Fruit fly (Drosophila melanogaster) whole organism, embryonic: ENCODE measurements around the gene CG5902.

ENCODE experiments used
- Atf-2 ChIP-seq: fragments of 200-800 bp; sonication (Bioruptor generic); optimal IDR thresholded peaks from 2 replicates; lab custom pipeline; 2016; ENCODE audit warnings: missing biosample characterization, missing genetic modification characterization
- CG12071 ChIP-seq: fragments of 200-800 bp; sonication (Bioruptor generic); optimal IDR thresholded peaks from 3 replicates; lab custom pipeline; 2018; ENCODE audit warnings: missing biosample characterization, mild to moderate bottlenecking, missing genetic modification characterization
- CG1233 ChIP-seq: fragments of 200-800 bp; sonication (Bioruptor generic); optimal IDR thresholded peaks from 4 replicates; lab custom pipeline; 2018; ENCODE audit warnings: missing biosample characterization, mild to moderate bottlenecking, missing genetic modification characterization
- CG13424 ChIP-seq: fragments of 200-800 bp; sonication (Bioruptor generic); optimal IDR thresholded peaks from 2 replicates; lab custom pipeline; 2019; ENCODE audit warnings: missing biosample characterization, mild to moderate bottlenecking, missing genetic modification characterization, moderate library complexity
- CG13775 ChIP-seq: fragments of 200-800 bp; sonication (Bioruptor generic); optimal IDR thresholded peaks from 3 replicates; lab custom pipeline; 2017; ENCODE audit warnings: missing biosample characterization, mild to moderate bottlenecking, missing genetic modification characterization
- CG13894 ChIP-seq: fragments of 200-800 bp; sonication (Bioruptor generic); optimal IDR thresholded peaks from 3 replicates; lab custom pipeline; 2018; ENCODE audit warnings: missing biosample characterization, mild to moderate bottlenecking, missing genetic modification characterization, moderate library complexity
- CG17385 ChIP-seq: fragments of 200-800 bp; sonication (Bioruptor generic); optimal IDR thresholded peaks from 3 replicates; lab custom pipeline; 2018; ENCODE audit warnings: missing biosample characterization, mild to moderate bottlenecking, missing genetic modification characterization
- CG18764 ChIP-seq: fragments of 200-800 bp; sonication (Bioruptor generic); optimal IDR thresholded peaks from 3 replicates; lab custom pipeline; 2016; ENCODE audit warnings: missing biosample characterization, missing genetic modification characterization
- CG2120 ChIP-seq: fragments of 200-800 bp; sonication (Bioruptor generic); optimal IDR thresholded peaks from 3 replicates; lab custom pipeline; 2016; ENCODE audit warnings: missing biosample characterization, missing genetic modification characterization
- CG2875 ChIP-seq: fragments of 200-800 bp; sonication (Bioruptor generic); optimal IDR thresholded peaks from 2 replicates; lab custom pipeline; 2017; ENCODE audit warnings: missing biosample characterization, mild to moderate bottlenecking, missing genetic modification characterization, missing genetic modification reagents
- CG3163 ChIP-seq: fragments of 200-800 bp; sonication (Bioruptor generic); optimal IDR thresholded peaks from 3 replicates; lab custom pipeline; 2016; ENCODE audit warnings: missing biosample characterization, missing genetic modification characterization
- CG3281 ChIP-seq: fragments of 200-800 bp; sonication (Bioruptor generic); optimal IDR thresholded peaks from 3 replicates; lab custom pipeline; 2017; ENCODE audit warnings: missing biosample characterization, mild to moderate bottlenecking, missing genetic modification characterization
- CG8089 ChIP-seq: fragments of 200-800 bp; sonication (Bioruptor generic); optimal IDR thresholded peaks from 3 replicates; lab custom pipeline; 2016; ENCODE audit warnings: missing biosample characterization, missing genetic modification characterization
- CG8944 ChIP-seq: fragments of 200-800 bp; sonication (Bioruptor generic); optimal IDR thresholded peaks from 3 replicates; lab custom pipeline; 2016; ENCODE audit warnings: missing biosample characterization, missing genetic modification characterization
- CG9609 ChIP-seq: fragments of 200-800 bp; sonication (Bioruptor generic); optimal IDR thresholded peaks from 3 replicates; lab custom pipeline; 2016; ENCODE audit warnings: missing biosample characterization, missing genetic modification characterization
- D ChIP-seq, 2 experiments: fragments of 200-800 bp in 1 of 2; fragments of >200 bp in 1 of 2; sonication (Bioruptor generic) in 1 of 2; optimal IDR thresholded peaks; 2 replicates in 1 of 2; 3 replicates in 1 of 2; lab custom pipeline; 2017; ENCODE audit warnings: mild to moderate bottlenecking in 1 of 2, missing biosample characterization in 1 of 2, missing genetic modification characterization in 1 of 2, missing genetic modification reagents in 1 of 2
- GATAe ChIP-seq: fragments of 200-800 bp; sonication (Bioruptor generic); conservative IDR thresholded peaks from 2 replicates; pipeline ENCODE4 v1.3.6; 2022; ENCODE audit warnings: missing biosample characterization, missing genetic modification characterization
- Hr51 ChIP-seq, 2 experiments: fragments of 200-800 bp; sonication (Bioruptor generic); optimal IDR thresholded peaks; 2 replicates in 1 of 2; 3 replicates in 1 of 2; lab custom pipeline; 2016 to 2018; ENCODE audit warnings: missing biosample characterization in 2 of 2, missing genetic modification characterization in 2 of 2, mild to moderate bottlenecking in 1 of 2, moderate library complexity in 1 of 2
- Jarid2 ChIP-seq: fragments of 200-800 bp; sonication (Bioruptor generic); optimal IDR thresholded peaks from 3 replicates; lab custom pipeline; 2017; ENCODE audit warnings: mild to moderate bottlenecking, missing biosample characterization, missing genetic modification reagents, missing genetic modification characterization
- Mad ChIP-seq: fragments of 200-800 bp; sonication (Bioruptor generic); optimal IDR thresholded peaks from 2 replicates; lab custom pipeline; 2016; ENCODE audit warnings: missing biosample characterization, missing genetic modification characterization
- Max ChIP-seq: fragments of 200-800 bp; sonication (Bioruptor generic); optimal IDR thresholded peaks from 2 replicates; lab custom pipeline; 2016; ENCODE audit warnings: missing biosample characterization, mild to moderate bottlenecking, missing genetic modification characterization
- Mrtf ChIP-seq: fragments of 200-800 bp; sonication (Bioruptor generic); IDR thresholded peaks from 3 replicates; pipeline ENCODE4 v1.3.6; 2022; ENCODE audit warnings: missing biosample characterization, missing genetic modification characterization
- NK7.1 ChIP-seq: fragments of 200-800 bp; sonication (Bioruptor generic); optimal IDR thresholded peaks from 3 replicates; lab custom pipeline; 2016; ENCODE audit warnings: missing biosample characterization, missing genetic modification characterization
- Pdp1 ChIP-seq, 2 experiments: fragments of 200-800 bp; sonication (Bioruptor generic); optimal IDR thresholded peaks; 3 replicates each; lab custom pipeline; 2016; ENCODE audit warnings: missing biosample characterization in 2 of 2, missing genetic modification characterization in 2 of 2, mild to moderate bottlenecking in 1 of 2, moderate library complexity in 1 of 2
- Usf ChIP-seq: fragments of 200-800 bp; sonication (Bioruptor generic); optimal IDR thresholded peaks from 2 replicates; lab custom pipeline; 2017; ENCODE audit warnings: missing genotype, missing biosample characterization, missing genetic modification characterization
- cas ChIP-seq: fragments of 200-800 bp; sonication (Bioruptor generic); IDR thresholded peaks from 2 replicates; pipeline ENCODE4 v1.3.6; 2022; ENCODE audit warnings: missing biosample characterization, missing genetic modification characterization
- chm ChIP-seq: fragments of 200-800 bp; sonication (Bioruptor generic); IDR thresholded peaks from 2 replicates; pipeline ENCODE4 v1.3.6; 2022; ENCODE audit warnings: missing biosample characterization, missing genetic modification characterization
- esg ChIP-seq: fragments of 200-800 bp; sonication (Bioruptor generic); conservative IDR thresholded peaks from 2 replicates; pipeline ENCODE4 v1.3.6; 2022; ENCODE audit warnings: missing biosample characterization, missing genetic modification characterization
- ewg ChIP-seq: fragments of 200-800 bp; sonication (Bioruptor generic); optimal IDR thresholded peaks from 3 replicates; lab custom pipeline; 2017; ENCODE audit warnings: mild to moderate bottlenecking, missing biosample characterization, missing genetic modification reagents, missing genetic modification characterization
- fru ChIP-seq: fragments of >200 bp; optimal IDR thresholded peaks from 2 replicates; lab custom pipeline; 2017
- gce ChIP-seq: fragments of 200-800 bp; sonication (Bioruptor generic); IDR thresholded peaks from 3 replicates; pipeline ENCODE4 v1.3.6; 2022; ENCODE audit warnings: missing biosample characterization, missing genetic modification characterization
- ken ChIP-seq: fragments of 200-800 bp; sonication (Bioruptor generic); IDR thresholded peaks from 3 replicates; pipeline ENCODE4 v1.3.6; 2022; ENCODE audit warnings: missing biosample characterization, missing genetic modification characterization
- lilli ChIP-seq: fragments of 200-800 bp; sonication (Bioruptor generic); optimal IDR thresholded peaks from 3 replicates; lab custom pipeline; 2016; ENCODE audit warnings: missing biosample characterization, missing genetic modification characterization
- onecut ChIP-seq: fragments of 200-800 bp; sonication (Bioruptor generic); IDR thresholded peaks from 2 replicates; pipeline ENCODE4 v1.3.6; 2022; ENCODE audit warnings: missing biosample characterization, missing genetic modification characterization
- pan ChIP-seq, 4 experiments: fragments of >200 bp in 3 of 4; fragments of 200-800 bp in 1 of 4; sonication (Bioruptor generic) in 1 of 4; optimal IDR thresholded peaks in 3 of 4; IDR thresholded peaks in 1 of 4; 2 replicates each; pipeline versions ENCODE4 v1.3.6 to Lab custom; 2017 to 2022; ENCODE audit warnings: missing biosample characterization in 2 of 4, missing genetic modification characterization in 2 of 4, mixed read lengths in 1 of 4
- pfk ChIP-seq: fragments of 200-800 bp; sonication (Bioruptor generic); optimal IDR thresholded peaks from 2 replicates; lab custom pipeline; 2018; ENCODE audit warnings: missing biosample characterization, mild to moderate bottlenecking, missing genetic modification characterization, moderate library complexity
- rib ChIP-seq: fragments of 200-800 bp; sonication (Bioruptor generic); IDR thresholded peaks from 2 replicates; pipeline ENCODE4 v1.3.6; 2022; ENCODE audit warnings: missing biosample characterization, missing genetic modification characterization
- stwl ChIP-seq: fragments of 200-800 bp; sonication (Bioruptor generic); optimal IDR thresholded peaks from 3 replicates; lab custom pipeline; 2018; ENCODE audit warnings: missing biosample characterization, mild to moderate bottlenecking, missing genetic modification characterization, moderate library complexity
- tgo ChIP-seq: fragments of 200-800 bp; sonication (Bioruptor generic); IDR thresholded peaks from 3 replicates; pipeline ENCODE4 v1.3.6; 2022; ENCODE audit warnings: missing biosample characterization, missing genetic modification characterization
- tna ChIP-seq: fragments of 200-800 bp; sonication (Bioruptor generic); IDR thresholded peaks from 2 replicates; pipeline ENCODE4 v1.3.6; 2022; ENCODE audit warnings: missing biosample characterization, missing genetic modification characterization; ENCODE audit not compliant: partially characterized antibody
- toy ChIP-seq: fragments of 200-800 bp; sonication (Bioruptor generic); IDR thresholded peaks from 2 replicates; pipeline ENCODE4 v1.3.6; 2022; ENCODE audit warnings: missing biosample characterization, missing genetic modification characterization
- trem ChIP-seq: fragments of 200-800 bp; optimal IDR thresholded peaks from 3 replicates; lab custom pipeline; 2019; ENCODE audit warnings: missing biosample characterization, mild to moderate bottlenecking, missing genetic modification characterization, moderate library complexity
- tup ChIP-seq: fragments of 200-800 bp; sonication (Bioruptor generic); optimal IDR thresholded peaks from 2 replicates; lab custom pipeline; 2016; ENCODE audit warnings: missing biosample characterization, mild to moderate bottlenecking, missing genetic modification characterization, moderate library complexity
- twi ChIP-seq: fragments of 200-800 bp; optimal IDR thresholded peaks from 2 replicates; lab custom pipeline; 2019; ENCODE audit warnings: missing biosample characterization, mild to moderate bottlenecking, missing genetic modification characterization, moderate library complexity
- vvl ChIP-seq: fragments of 200-800 bp; sonication (Bioruptor generic); IDR thresholded peaks from 2 replicates; pipeline ENCODE4 v1.3.6; 2022; ENCODE audit warnings: missing biosample characterization, missing genetic modification characterization
- wor ChIP-seq: fragments of 200-800 bp; sonication (Bioruptor generic); IDR thresholded peaks from 2 replicates; pipeline ENCODE4 v1.3.6; 2022; ENCODE audit warnings: missing biosample characterization, missing genetic modification characterization
- zf30C ChIP-seq: fragments of 200-800 bp; sonication (Bioruptor generic); optimal IDR thresholded peaks from 3 replicates; lab custom pipeline; 2018; ENCODE audit warnings: missing biosample characterization, mild to moderate bottlenecking, missing genetic modification characterization
- zfh2 ChIP-seq: fragments of 200-800 bp; sonication (Bioruptor generic); optimal IDR thresholded peaks from 2 replicates; lab custom pipeline; 2016; ENCODE audit warnings: missing biosample characterization, missing genetic modification characterization

CG5902 gene

DNA sequence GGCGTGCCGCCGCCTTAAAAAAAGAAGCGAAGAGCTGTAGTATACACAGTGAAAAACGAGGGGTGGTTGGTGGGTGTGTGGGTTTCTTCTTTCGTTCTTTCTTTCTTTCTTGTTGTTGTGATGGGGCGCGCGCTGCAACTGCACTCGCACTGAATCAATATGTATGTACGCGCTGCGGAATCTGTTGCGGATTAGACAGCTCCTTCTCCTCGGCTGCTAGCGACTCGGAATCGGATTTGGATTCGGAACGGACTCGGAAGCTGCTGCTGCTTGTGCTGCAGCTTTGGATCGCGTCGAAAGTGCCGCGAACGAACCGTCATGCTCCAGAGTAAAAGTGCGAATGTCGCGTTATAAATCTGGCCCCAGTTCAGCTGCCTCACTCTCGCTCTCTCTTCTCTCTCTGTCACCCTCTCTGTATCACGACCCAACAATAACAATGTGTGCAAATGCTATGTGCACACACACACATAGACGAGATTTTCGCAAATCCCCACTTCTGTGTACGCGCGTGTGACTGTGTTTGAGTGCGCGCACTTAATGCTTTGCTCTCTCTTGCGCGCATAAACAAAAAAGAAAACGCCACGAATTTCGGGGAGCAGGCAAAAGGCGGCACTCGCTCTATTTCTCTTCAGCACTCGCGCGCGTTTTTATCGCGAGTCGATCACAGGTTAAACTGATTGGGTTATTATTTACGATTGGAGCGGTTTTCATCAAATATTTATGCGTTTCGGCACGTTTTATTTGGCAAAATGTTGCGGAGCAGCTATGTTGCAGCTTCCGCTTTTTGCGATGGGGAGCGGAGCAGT lies 44.8 kb downstream of the CG5902 start (continued):
- TF ChIP-seq Jarid2 (peak; percentile 86), tup (GFP tag; lab: Kevin White, UChicago) (no peak), esg (GFP tag; lab: Robert Waterston, UW) (no peak), lilli (GFP tag; lab: Kevin White, UChicago) (no peak), vvl (GFP tag; lab: Robert Waterston, UW) (no peak), stwl (tag; lab: Kevin White, UChicago) (no peak), CG2875 (GFP tag; lab: Kevin White, UChicago) (no peak), D (optimal IDR thresholded peaks at IDR 0.05; lab: Kevin White, UChicago) (peak; percentile 27), D (GFP tag; optimal IDR thresholded peaks at IDR 0.05; lab: Kevin White, UChicago) (no peak), gce (GFP tag; lab: Robert Waterston, UW) (peak; percentile 24; the same call in 1 of the 3 replicates), Max (GFP tag; lab: Kevin White, UChicago) (no peak), CG2120 (GFP tag; lab: Kevin White, UChicago) (no peak), rib (GFP tag; lab: Robert Waterston, UW) (peak; percentile 98), pan (optimal IDR thresholded peaks at IDR 0.05; lab: Kevin White, UChicago) (no peak), pan (GFP tag; optimal IDR thresholded peaks at IDR 0.05 in 1 of 2, IDR thresholded peaks at IDR 0.05 in 1 of 2) (peak in 1 of 2 experiments; percentile 17), tgo (GFP tag; lab: Robert Waterston, UW) (no peak), cas (GFP tag; lab: Robert Waterston, UW) (0 out of 2 replicates have a peak, but pooled peaks have one; percentile 22), Mad (GFP tag; lab: Kevin White, UChicago) (no peak), onecut (GFP tag; lab: Robert Waterston, UW) (peak; percentile 43), CG8089 (no peak), Atf-2 (GFP tag; lab: Kevin White, UChicago) (no peak), ewg (GFP tag; lab: Kevin White, UChicago) (peak; percentile 69), CG1233 (GFP tag; lab: Kevin White, UChicago) (no peak), Hr51 (GFP tag; optimal IDR thresholded peaks at IDR 0.05; lab: Kevin White, UChicago) (no peak), twi (tag; lab: Kevin White, UChicago) (no peak), CG9609 (GFP tag; lab: Kevin White, UChicago) (no peak), chm (GFP tag; lab: Robert Waterston, UW) (peak; percentile 63), CG12071 (GFP tag; lab: Kevin White, UChicago) (peak; percentile 8), GATAe (GFP tag; lab: Robert Waterston, UW) (no peak), CG13894 (tag; lab: Kevin White, UChicago) (peak; percentile 34), CG13775 (no peak), fru (lab: Kevin White, UChicago) (no peak), CG8944 (GFP tag; lab: Kevin White, UChicago) (no peak), Mrtf (GFP tag; lab: Robert Waterston, UW) (no peak), CG13424 (tag; lab: Kevin White, UChicago) (peak; percentile 2), pfk (GFP tag; lab: Kevin White, UChicago) (no peak), CG17385 (peak; percentile 44), CG3163 (no peak), NK7.1 (no peak), wor (no peak), ken (GFP tag; lab: Robert Waterston, UW) (0 out of 3 replicates have a peak, but pooled peaks have one; percentile 7), Pdp1 (GFP tag; optimal IDR thresholded peaks at IDR 0.05; lab: Kevin White, UChicago) (no peak), trem (no peak), toy (GFP tag; lab: Robert Waterston, UW) (0 out of 2 replicates have a peak, but pooled peaks have one; percentile 27), Usf (no peak), zf30C (GFP tag; lab: Kevin White, UChicago) (peak; percentile 80), zfh2 (GFP tag; lab: Kevin White, UChicago) (no peak), CG3281 (GFP tag; lab: Kevin White, UChicago) (peak; percentile 6), CG18764 (no peak), tna (GFP tag; lab: Robert Waterston, UW) (no peak)
